Fruit fly (Drosophila melanogaster) whole organism, adult: ENCODE results near the gene CG6041.

Source experiments
- CG11617 ChIP-seq: fragments of 200-800 bp; sonication (Bioruptor generic); optimal IDR thresholded peaks from 2 replicates; lab custom pipeline; 2017; ENCODE audit warnings: mild to moderate bottlenecking, missing biosample characterization, missing genetic modification reagents, missing genetic modification characterization
- CG12768 ChIP-seq: fragments of 200-800 bp; sonication (Bioruptor generic); optimal IDR thresholded peaks from 2 replicates; lab custom pipeline; 2017; ENCODE audit warnings: missing biosample characterization, missing genetic modification characterization, mild to moderate bottlenecking, moderate library complexity, missing genetic modification reagents
- CG14711 ChIP-seq: fragments of 200-800 bp; sonication (Bioruptor generic); optimal IDR thresholded peaks from 2 replicates; lab custom pipeline; 2018; ENCODE audit warnings: missing biosample characterization, mild to moderate bottlenecking, missing genetic modification characterization, moderate library complexity
- CG1620 ChIP-seq: fragments of 200-800 bp; sonication (Bioruptor generic); optimal IDR thresholded peaks from 2 replicates; lab custom pipeline; 2016; ENCODE audit warnings: missing biosample characterization, missing genetic modification characterization
- CG33017 ChIP-seq: fragments of 200-800 bp; sonication (Bioruptor generic); optimal IDR thresholded peaks from 2 replicates; lab custom pipeline; 2018; ENCODE audit warnings: missing biosample characterization, mild to moderate bottlenecking, missing genetic modification characterization, moderate library complexity
- CG5204 ChIP-seq: fragments of 200-800 bp; sonication (Bioruptor generic); optimal IDR thresholded peaks from 2 replicates; lab custom pipeline; 2016; ENCODE audit warnings: missing biosample characterization, missing genetic modification characterization
- CG7045 ChIP-seq: fragments of 200-800 bp; sonication (Bioruptor generic); optimal IDR thresholded peaks from 2 replicates; lab custom pipeline; 2017; ENCODE audit warnings: missing biosample characterization, mild to moderate bottlenecking, missing genetic modification characterization
- CG7101 ChIP-seq: fragments of 200-800 bp; sonication (Bioruptor generic); optimal IDR thresholded peaks from 2 replicates; lab custom pipeline; 2018; ENCODE audit warnings: missing biosample characterization, mild to moderate bottlenecking, missing genetic modification characterization, moderate library complexity
- Clk ChIP-seq: fragments of 200-800 bp; sonication (Bioruptor generic); optimal IDR thresholded peaks from 2 replicates; lab custom pipeline; 2017; ENCODE audit warnings: missing biosample characterization, missing genetic modification characterization
- Crg-1 ChIP-seq: fragments of 200-800 bp; sonication (Bioruptor generic); optimal IDR thresholded peaks from 2 replicates; lab custom pipeline; 2016; ENCODE audit warnings: missing biosample characterization, missing genetic modification characterization
- Hr96 ChIP-seq: fragments of 200-800 bp; sonication (Bioruptor generic); optimal IDR thresholded peaks from 2 replicates; lab custom pipeline; 2016; ENCODE audit warnings: missing biosample characterization, missing genetic modification characterization
- Mnt ChIP-seq: fragments of 200-800 bp; sonication (Bioruptor generic); optimal IDR thresholded peaks from 2 replicates; lab custom pipeline; 2016; ENCODE audit warnings: missing biosample characterization, mild to moderate bottlenecking, missing genetic modification characterization
- bab1 ChIP-seq: fragments of 200-800 bp; sonication (Bioruptor generic); optimal IDR thresholded peaks from 3 replicates; lab custom pipeline; 2019; ENCODE audit warnings: missing biosample characterization, mild to moderate bottlenecking, missing genetic modification characterization, moderate library complexity
- cic ChIP-seq: fragments of 200-800 bp; sonication (Bioruptor generic); optimal IDR thresholded peaks from 2 replicates; lab custom pipeline; 2017; ENCODE audit warnings: missing biosample characterization, mild to moderate bottlenecking, missing genetic modification characterization, moderate library complexity
- cnc ChIP-seq, 2 experiments: fragments of >200 bp; optimal IDR thresholded peaks; 2 replicates each; lab custom pipeline; 2017
- kay ChIP-seq: fragments of 200-800 bp; sonication (Bioruptor generic); peaks from one replicate; lab custom pipeline; 2016; ENCODE audit warnings: missing biosample characterization, missing genetic modification characterization, borderline replicate concordance
- ovo ChIP-seq: fragments of 200-800 bp; sonication (Bioruptor generic); optimal IDR thresholded peaks from 2 replicates; lab custom pipeline; 2016; ENCODE audit warnings: missing biosample characterization, missing genetic modification characterization
- pad ChIP-seq: fragments of 200-800 bp; sonication (Bioruptor generic); optimal IDR thresholded peaks from 3 replicates; lab custom pipeline; 2017; ENCODE audit warnings: missing biosample characterization, missing genetic modification characterization, mild to moderate bottlenecking, moderate library complexity, missing genetic modification reagents
- tj ChIP-seq: fragments of 200-800 bp; sonication (Bioruptor generic); optimal IDR thresholded peaks from 3 replicates; lab custom pipeline; 2017; ENCODE audit warnings: missing biosample characterization, mild to moderate bottlenecking, missing genetic modification characterization, moderate library complexity
- toe ChIP-seq: fragments of 200-800 bp; sonication (Bioruptor generic); optimal IDR thresholded peaks from 2 replicates; lab custom pipeline; 2016; ENCODE audit warnings: missing biosample characterization, missing genetic modification characterization

Gene CG6041

DNA sequence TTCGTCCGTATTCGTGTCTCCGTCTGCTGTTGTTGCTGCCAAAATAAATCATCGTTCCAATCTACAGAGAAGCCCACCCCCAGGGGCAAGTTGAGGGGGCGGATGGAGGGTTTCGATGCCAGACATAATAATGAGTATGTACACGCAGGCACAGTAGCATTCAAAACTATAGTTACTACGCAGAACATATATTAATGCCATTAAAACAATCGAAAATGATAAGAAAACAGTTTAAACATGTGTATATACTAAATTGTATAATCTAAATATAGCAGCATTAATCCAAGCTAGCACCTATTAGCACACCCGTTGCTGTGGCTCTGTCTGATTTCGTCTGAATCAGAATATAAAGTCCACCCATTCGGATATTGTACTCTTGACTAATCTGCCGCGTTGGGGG is 32.9 kb downstream of the CG6041 start:
- TF ChIP-seq CG14711 (tag; lab: Kevin White, UChicago) (peak; percentile 28), Crg-1 (GFP tag; lab: Kevin White, UChicago) (no peak)

dm6 chrX:5981410-5981809 is 33.5 kb downstream of the CG6041 start:
- no peak for TF ChIP-seq CG11617 (GFP tag; lab: Kevin White, UChicago)
- TF ChIP-seq cic (GFP tag; lab: Kevin White, UChicago) = no peak
- TF ChIP-seq CG7101 (tag; lab: Kevin White, UChicago) = no peak
- no peak for TF ChIP-seq CG7045 (GFP tag; lab: Kevin White, UChicago)
- TF ChIP-seq Crg-1 (GFP tag; lab: Kevin White, UChicago) = no peak
- no peak for TF ChIP-seq toe (GFP tag; lab: Kevin White, UChicago)
- TF ChIP-seq CG33017 (tag; lab: Kevin White, UChicago) = no peak
- TF ChIP-seq tj (GFP tag; lab: Kevin White, UChicago) = no peak
- TF ChIP-seq CG5204 (GFP tag; lab: Kevin White, UChicago) = no peak
- no peak for TF ChIP-seq Mnt
- no peak for TF ChIP-seq CG1620 (GFP tag; lab: Kevin White, UChicago)
- TF ChIP-seq ovo = no peak
- TF ChIP-seq Clk = no peak
- no peak for TF ChIP-seq cnc (optimal IDR thresholded peaks at IDR 0.05; lab: Kevin White, UChicago)
- no peak for TF ChIP-seq bab1 (GFP tag; lab: Kevin White, UChicago)
- TF ChIP-seq CG14711 (tag; lab: Kevin White, UChicago) = no peak
- TF ChIP-seq CG12768 = no peak
- no peak for TF ChIP-seq Hr96 (GFP tag; lab: Kevin White, UChicago)

dm6 chrX:5983390-5983789 is 35.4 kb downstream of the CG6041 start:
- no peak for TF ChIP-seq cic (GFP tag; lab: Kevin White, UChicago)
- no peak for TF ChIP-seq tj (GFP tag; lab: Kevin White, UChicago)
- no peak for TF ChIP-seq CG12768
- no peak for TF ChIP-seq Hr96 (GFP tag; lab: Kevin White, UChicago)
- TF ChIP-seq pad = no peak
- no peak for TF ChIP-seq bab1 (GFP tag; lab: Kevin White, UChicago)
- no peak for TF ChIP-seq cnc (optimal IDR thresholded peaks at IDR 0.05; lab: Kevin White, UChicago)
- TF ChIP-seq kay = no peak
- TF ChIP-seq Mnt = no peak
- TF ChIP-seq CG33017 (tag; lab: Kevin White, UChicago) = no peak

dm6 chrX:5987362-5987761 is 39.4 kb downstream of the CG6041 start:
- TF ChIP-seq kay = peak; percentile 89
- no peak for TF ChIP-seq CG12768
- no peak for TF ChIP-seq CG33017 (tag; lab: Kevin White, UChicago)

- peak; percentile 67 for TF ChIP-seq kay
- TF ChIP-seq tj (GFP tag; lab: Kevin White, UChicago) = no peak
- no peak for TF ChIP-seq CG5204 (GFP tag; lab: Kevin White, UChicago)
- TF ChIP-seq Crg-1 (GFP tag; lab: Kevin White, UChicago) = no peak
- TF ChIP-seq CG11617 (GFP tag; lab: Kevin White, UChicago) = no peak
- no peak for TF ChIP-seq bab1 (GFP tag; lab: Kevin White, UChicago)
- TF ChIP-seq cnc (optimal IDR thresholded peaks at IDR 0.05; lab: Kevin White, UChicago) = no peak
- TF ChIP-seq CG1620 (GFP tag; lab: Kevin White, UChicago) = no peak
- no peak for TF ChIP-seq CG7101 (tag; lab: Kevin White, UChicago)
- no peak for TF ChIP-seq CG12768
- TF ChIP-seq CG33017 (tag; lab: Kevin White, UChicago) = no peak
- no peak for TF ChIP-seq CG14711 (tag; lab: Kevin White, UChicago)
- no peak for TF ChIP-seq CG7045 (GFP tag; lab: Kevin White, UChicago)
- no peak for TF ChIP-seq pad
- peak; percentile 33 for TF ChIP-seq Hr96 (GFP tag; lab: Kevin White, UChicago)
- TF ChIP-seq cic (GFP tag; lab: Kevin White, UChicago) = no peak
- TF ChIP-seq ovo = peak; percentile 25
- TF ChIP-seq toe (GFP tag; lab: Kevin White, UChicago) = no peak
- no peak for TF ChIP-seq Mnt
- TF ChIP-seq Clk = no peak
These were observed 40.4 kb downstream of the CG6041 start, which contains the start of gene CG5966 for dm6 chrX:5988088-5988987. TSS of gene CG5966 (plus strand) at chrX:5988791.

- TF ChIP-seq CG12768 = no peak
- TF ChIP-seq CG7101 (tag; lab: Kevin White, UChicago) = peak; percentile 32
These were observed 41.4 kb downstream of the CG6041 start for dm6 chrX:5989368-5989767.

DNA sequence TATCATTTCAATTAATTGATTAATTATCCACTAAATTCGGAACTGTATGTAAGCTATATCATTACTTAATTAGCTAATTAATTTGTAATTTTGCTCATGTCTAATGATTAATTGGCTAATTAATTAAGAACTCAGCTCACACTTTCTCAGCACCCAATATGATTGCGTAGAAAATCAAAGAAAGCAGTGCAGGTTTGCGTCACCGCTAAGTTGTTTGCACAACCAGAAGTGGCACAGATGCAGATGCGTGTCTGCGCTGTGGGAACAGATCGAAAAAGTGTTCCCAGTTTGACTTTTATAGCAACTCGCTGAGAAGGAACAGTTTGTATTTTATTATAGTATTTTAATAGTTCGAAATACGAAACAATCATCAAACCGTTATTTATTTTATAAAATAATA is 44.2 kb downstream of the CG6041 start:
- TF ChIP-seq CG12768 (no peak), Mnt (no peak), cnc (optimal IDR thresholded peaks at IDR 0.05; lab: Kevin White, UChicago) (no peak), CG14711 (tag; lab: Kevin White, UChicago) (no peak), tj (GFP tag; lab: Kevin White, UChicago) (no peak), ovo (no peak), CG7045 (GFP tag; lab: Kevin White, UChicago) (no peak), CG33017 (tag; lab: Kevin White, UChicago) (no peak)
